Worm (Caenorhabditis elegans) whole organism, L4 larva: ENCODE measurements around the gene lgc-20.

ENCODE experiments used
- F10B5.3 ChIP-seq: sonication (generic microtip); optimal IDR thresholded peaks from 2 replicates; lab custom pipeline; 2016; ENCODE audit warnings: mild to moderate bottlenecking, missing genetic modification characterization, missing compliant biosample characterization
- T20F7.1 ChIP-seq: fragments of 200-800 bp; sonication (Bioruptor generic); optimal IDR thresholded peaks from 2 replicates; lab custom pipeline; 2018; ENCODE audit warnings: mild to moderate bottlenecking, missing genetic modification characterization, missing compliant biosample characterization
- T26A8.4 ChIP-seq: fragments of 200-800 bp; sonication (Bioruptor generic); IDR thresholded peaks from 2 replicates; pipeline ENCODE4 v1.3.6; 2022; ENCODE audit warnings: missing genetic modification characterization, missing compliant biosample characterization
- Y48G9A.11 ChIP-seq: fragments of 200-800 bp; sonication (Bioruptor generic); IDR thresholded peaks from 2 replicates; pipeline ENCODE4 v1.3.6; 2022; ENCODE audit warnings: missing genetic modification reagents, missing genetic modification characterization, missing compliant biosample characterization
- ZK337.2 ChIP-seq: fragments of 200-800 bp; sonication (Bioruptor generic); IDR thresholded peaks from 2 replicates; pipeline ENCODE4 v1.3.6; 2022; ENCODE audit warnings: missing genetic modification reagents, missing genetic modification characterization, missing compliant biosample characterization
- aha-1 ChIP-seq: fragments of 150-350 bp; peaks from one replicate; lab custom pipeline; 2014; ENCODE audit warnings: missing biosample characterization, missing genetic modification characterization
- arid-1 ChIP-seq: fragments of 200-800 bp; sonication (Bioruptor generic); conservative IDR thresholded peaks from 2 replicates; pipeline ENCODE4 v1.3.6; 2022; ENCODE audit warnings: missing genetic modification reagents, missing genetic modification characterization, missing compliant biosample characterization
- attf-4 ChIP-seq: sonication (generic microtip); optimal IDR thresholded peaks from 3 replicates; lab custom pipeline; 2017; ENCODE audit warnings: missing biosample characterization, missing genetic modification characterization
- ceh-20 ChIP-seq: fragments of 200-800 bp; sonication (Bioruptor generic); IDR thresholded peaks from 2 replicates; pipeline ENCODE4 v1.3.6; 2022; ENCODE audit warnings: missing genetic modification reagents, missing genetic modification characterization, missing compliant biosample characterization
- ceh-28 ChIP-seq: fragments of 150-350 bp; optimal IDR thresholded peaks from 2 replicates; lab custom pipeline; 2014; ENCODE audit warnings: missing biosample characterization, missing genetic modification reagents, missing genetic modification characterization
- ces-1 ChIP-seq: fragments of 150-350 bp; sonication (generic microtip); optimal IDR thresholded peaks from 4 replicates; lab custom pipeline; 2014; ENCODE audit warnings: missing biosample characterization, missing genetic modification reagents, missing genetic modification characterization
- daf-12 ChIP-seq: fragments of 150-350 bp; optimal IDR thresholded peaks from 2 replicates; lab custom pipeline; 2014; ENCODE audit warnings: missing biosample characterization, missing genetic modification reagents, missing genetic modification characterization
- daf-8 ChIP-seq: fragments of 200-800 bp; sonication (Bioruptor generic); IDR thresholded peaks from 2 replicates; pipeline ENCODE4 v1.3.6; 2022; ENCODE audit warnings: missing genetic modification characterization, missing compliant biosample characterization
- dmd-6 ChIP-seq: fragments of 200-800 bp; sonication (Bioruptor generic); IDR thresholded peaks from 2 replicates; pipeline ENCODE4 v1.3.6; 2022; ENCODE audit warnings: missing genetic modification reagents, missing genetic modification characterization, missing compliant biosample characterization
- dmd-9 ChIP-seq: fragments of 200-800 bp; sonication (Bioruptor generic); IDR thresholded peaks from 2 replicates; pipeline ENCODE4 v1.3.6; 2022; ENCODE audit warnings: missing genetic modification reagents, missing genetic modification characterization, missing compliant biosample characterization
- dpl-1 ChIP-seq: fragments of 150-350 bp; optimal IDR thresholded peaks from 2 replicates; lab custom pipeline; 2014; ENCODE audit warnings: missing biosample characterization, missing genetic modification reagents, missing genetic modification characterization
- duxl-1 ChIP-seq: sonication (generic microtip); optimal IDR thresholded peaks from 2 replicates; lab custom pipeline; 2016; ENCODE audit warnings: mild to moderate bottlenecking, missing genetic modification characterization, moderate library complexity, missing compliant biosample characterization; ENCODE audit not compliant: poor library complexity
- dve-1 ChIP-seq: sonication (generic microtip); optimal IDR thresholded peaks from 2 replicates; lab custom pipeline; 2017; ENCODE audit warnings: antibody characterized with exemption, mild to moderate bottlenecking, missing genetic modification characterization, missing compliant biosample characterization; ENCODE audit not compliant: insufficient read depth
- fkh-10 ChIP-seq: fragments of 150-350 bp; optimal IDR thresholded peaks from 2 replicates; lab custom pipeline; 2014; ENCODE audit warnings: missing biosample characterization, missing genetic modification reagents, missing genetic modification characterization
- fos-1 ChIP-seq: fragments of 150-350 bp; optimal IDR thresholded peaks from 2 replicates; lab custom pipeline; 2014; ENCODE audit warnings: missing biosample characterization, missing genetic modification characterization
- hif-1 ChIP-seq, 2 experiments: sonication (generic microtip); optimal IDR thresholded peaks; 2 replicates each; lab custom pipeline; 2016 to 2017; ENCODE audit warnings: missing compliant biosample characterization in 2 of 2, missing genetic modification characterization in 2 of 2, missing genetic modification reagents in 2 of 2, missing genotype in 2 of 2, mild to moderate bottlenecking in 1 of 2
- hlh-11 ChIP-seq: fragments of 200-800 bp; sonication (Bioruptor generic); optimal IDR thresholded peaks from 2 replicates; lab custom pipeline; 2018; ENCODE audit warnings: mild to moderate bottlenecking, missing genetic modification characterization, missing compliant biosample characterization
- hmg-1.1 ChIP-seq: fragments of 200-800 bp; sonication (Bioruptor generic); IDR thresholded peaks from 2 replicates; pipeline ENCODE4 v1.3.6; 2022; ENCODE audit warnings: missing genetic modification reagents, missing genetic modification characterization, missing compliant biosample characterization
- jun-1 ChIP-seq: fragments of 150-350 bp; optimal IDR thresholded peaks from 2 replicates; lab custom pipeline; 2014; ENCODE audit warnings: missing biosample characterization, missing genetic modification reagents, missing genetic modification characterization
- lim-7 ChIP-seq: fragments of 200-800 bp; sonication (Bioruptor generic); IDR thresholded peaks from 2 replicates; pipeline ENCODE4 v1.3.6; 2022; ENCODE audit warnings: missing genetic modification characterization, missing compliant biosample characterization
- lin-15B ChIP-seq: fragments of 150-350 bp; sonication (generic microtip); optimal IDR thresholded peaks from 3 replicates; lab custom pipeline; 2014; ENCODE audit warnings: missing biosample characterization, missing genetic modification characterization
- lin-29 ChIP-seq: fragments of 200-800 bp; sonication (Bioruptor generic); IDR thresholded peaks from 2 replicates; pipeline ENCODE4 v1.3.6; 2022; ENCODE audit warnings: missing genetic modification reagents, missing genetic modification characterization, missing compliant biosample characterization
- madf-5 ChIP-seq, 2 experiments: fragments of 200-800 bp; sonication (Bioruptor generic); IDR thresholded peaks; 2 replicates each; pipeline ENCODE4 v1.3.6; 2022; ENCODE audit warnings: missing compliant biosample characterization in 2 of 2, missing genetic modification characterization in 2 of 2
- mdl-1 ChIP-seq, 2 experiments: fragments of 150-350 bp in 1 of 2; sonication (generic microtip) in 1 of 2; optimal IDR thresholded peaks; 2 replicates each; lab custom pipeline; 2014 to 2017; ENCODE audit warnings: missing biosample characterization in 2 of 2, missing genetic modification characterization in 2 of 2
- mep-1 ChIP-seq: fragments of 150-350 bp; sonication (generic microtip); optimal IDR thresholded peaks from 3 replicates; lab custom pipeline; 2014; ENCODE audit warnings: missing biosample characterization, missing genetic modification characterization
- mxl-2 ChIP-seq: fragments of 200-800 bp; sonication (Bioruptor generic); conservative IDR thresholded peaks from 2 replicates; pipeline ENCODE4 v1.3.6; 2022; ENCODE audit warnings: missing genetic modification reagents, missing genetic modification characterization, missing compliant biosample characterization
- mxl-3 ChIP-seq: fragments of 200-800 bp; sonication (Bioruptor generic); optimal IDR thresholded peaks from 2 replicates; lab custom pipeline; 2018; ENCODE audit warnings: mild to moderate bottlenecking, missing genetic modification characterization, missing compliant biosample characterization
- nhr-10 ChIP-seq: fragments of 150-350 bp; optimal IDR thresholded peaks from 2 replicates; lab custom pipeline; 2014; ENCODE audit warnings: missing biosample characterization, missing genetic modification characterization
- nhr-111 ChIP-seq: fragments of 200-800 bp; sonication (Bioruptor generic); optimal IDR thresholded peaks from 2 replicates; lab custom pipeline; 2018; ENCODE audit warnings: mild to moderate bottlenecking, missing genetic modification characterization, missing compliant biosample characterization
- nhr-42 ChIP-seq: fragments of 200-800 bp; sonication (Bioruptor generic); IDR thresholded peaks from 2 replicates; pipeline ENCODE4 v1.3.6; 2022; ENCODE audit warnings: missing genetic modification characterization, missing compliant biosample characterization
- nhr-76 ChIP-seq: fragments of 150-350 bp; optimal IDR thresholded peaks from 2 replicates; lab custom pipeline; 2014; ENCODE audit warnings: missing biosample characterization, missing genetic modification characterization
- nhr-77 ChIP-seq: fragments of 150-350 bp; optimal IDR thresholded peaks from 2 replicates; lab custom pipeline; 2014; ENCODE audit warnings: missing biosample characterization, missing genetic modification characterization
- pha-4 ChIP-seq, 2 experiments: fragments of 150-350 bp in 1 of 2; fragments of 200-800 bp in 1 of 2; sonication (Bioruptor generic) in 1 of 2; IDR thresholded peaks in 1 of 2; optimal IDR thresholded peaks in 1 of 2; 2 replicates each; pipeline versions ENCODE4 v1.3.6 to Lab custom; 2014 to 2022; ENCODE audit warnings: missing genetic modification characterization in 2 of 2, missing genetic modification reagents in 2 of 2, missing biosample characterization in 1 of 2, missing compliant biosample characterization in 1 of 2
- pqm-1 ChIP-seq: sonication (generic microtip); optimal IDR thresholded peaks from 2 replicates; lab custom pipeline; 2017; ENCODE audit warnings: missing biosample characterization, missing genetic modification characterization
- rbr-2 ChIP-seq: sonication (generic microtip); optimal IDR thresholded peaks from 2 replicates; lab custom pipeline; 2016; ENCODE audit warnings: missing genotype, missing genetic modification characterization, missing compliant biosample characterization
- saeg-2 ChIP-seq: fragments of 200-800 bp; sonication (Bioruptor generic); IDR thresholded peaks from 2 replicates; pipeline ENCODE4 v1.3.6; 2022; ENCODE audit warnings: missing genetic modification reagents, missing genetic modification characterization, missing compliant biosample characterization
- skn-1 ChIP-seq: fragments of 150-350 bp; optimal IDR thresholded peaks from 2 replicates; lab custom pipeline; 2014; ENCODE audit warnings: missing biosample characterization, missing genetic modification characterization
- snpc-1.2 ChIP-seq: fragments of 200-800 bp; sonication (Bioruptor generic); IDR thresholded peaks from 2 replicates; pipeline ENCODE4 v1.3.6; 2022; ENCODE audit warnings: missing genetic modification reagents, missing genetic modification characterization, missing compliant biosample characterization
- unc-130 ChIP-seq: sonication (generic microtip); optimal IDR thresholded peaks from 2 replicates; lab custom pipeline; 2016; ENCODE audit warnings: missing genetic modification reagents, missing genetic modification characterization, missing compliant biosample characterization
- zag-1 ChIP-seq: fragments of 150-350 bp; optimal IDR thresholded peaks from 2 replicates; lab custom pipeline; 2014; ENCODE audit warnings: missing biosample characterization, missing genetic modification characterization
- zfp-2 ChIP-seq: sonication (generic microtip); optimal IDR thresholded peaks from 2 replicates; lab custom pipeline; 2016; ENCODE audit warnings: mild to moderate bottlenecking, missing genetic modification characterization, missing compliant biosample characterization
- zfp-3 ChIP-seq: fragments of 200-800 bp; sonication (Bioruptor generic); conservative IDR thresholded peaks from 2 replicates; pipeline ENCODE4 v1.3.6; 2022; ENCODE audit warnings: missing genetic modification reagents, missing genetic modification characterization, missing compliant biosample characterization
- zip-11 ChIP-seq: fragments of 200-800 bp; sonication (Bioruptor generic); IDR thresholded peaks from 2 replicates; pipeline ENCODE4 v1.3.6; 2022; ENCODE audit warnings: missing genetic modification characterization, missing compliant biosample characterization
- zip-2 ChIP-seq: fragments of 150-350 bp; optimal IDR thresholded peaks from 2 replicates; lab custom pipeline; 2014; ENCODE audit warnings: missing biosample characterization, missing genetic modification characterization
- ztf-11 ChIP-seq: fragments of 150-350 bp; optimal IDR thresholded peaks from 2 replicates; lab custom pipeline; 2014; ENCODE audit warnings: missing biosample characterization, missing genetic modification characterization
- ztf-7 ChIP-seq: fragments of 150-350 bp; optimal IDR thresholded peaks from 2 replicates; lab custom pipeline; 2014; ENCODE audit warnings: missing biosample characterization, missing genetic modification characterization

Gene lgc-20

DNA sequence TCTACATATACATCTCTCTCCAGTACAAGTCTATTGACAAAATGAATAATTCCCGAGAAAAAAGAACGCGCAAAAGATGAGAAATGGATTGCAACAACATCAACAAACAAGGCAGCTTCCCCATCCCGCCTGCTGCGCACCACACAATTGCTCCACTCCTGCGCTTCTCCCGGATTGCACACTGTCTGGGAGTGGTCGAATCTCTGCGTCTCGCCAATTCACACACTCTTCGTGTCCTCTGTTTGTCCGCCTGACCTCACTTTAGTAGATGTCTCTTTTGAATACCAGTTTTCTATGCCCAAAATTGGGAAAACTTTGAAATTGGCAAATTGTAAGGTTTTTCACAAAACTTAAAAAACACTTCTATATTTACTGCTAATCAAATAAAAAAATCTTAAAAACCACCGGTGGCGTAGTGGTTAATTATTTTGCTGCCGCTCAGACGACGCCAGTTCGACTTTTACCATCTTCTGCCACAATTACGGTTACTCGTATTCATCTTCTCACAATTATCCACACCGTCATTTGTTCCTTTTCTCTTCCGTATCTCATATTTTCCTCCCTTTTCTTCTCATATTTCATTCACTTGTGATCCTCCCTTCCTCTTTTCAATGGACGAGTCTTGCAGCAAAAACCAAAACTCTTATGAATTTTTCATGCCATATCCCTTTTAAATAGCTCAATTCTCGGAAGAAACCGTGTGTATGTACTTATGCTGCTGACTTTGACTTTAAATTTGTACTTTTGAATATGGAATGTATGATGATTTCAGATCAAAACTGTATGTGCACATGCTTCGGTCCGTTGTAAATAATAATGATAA lies 37.6 kb downstream of the lgc-20 start, which contains the start of gene rsf-1 (continued):
- TF ChIP-seq daf-8 (GFP tag; lab: Robert Waterston, UW) = no peak
- no peak for TF ChIP-seq zip-11 (GFP tag; lab: Robert Waterston, UW)
- no peak for TF ChIP-seq mxl-3 (GFP tag; lab: Kevin White, UChicago)
- TF ChIP-seq fkh-10 (GFP tag; lab: Kevin White, UChicago) = no peak
- TF ChIP-seq mdl-1 (tag; optimal IDR thresholded peaks at IDR 0.05; lab: Kevin White, UChicago) = no peak
- TF ChIP-seq fos-1 (tag; lab: Kevin White, UChicago) = no peak
- no peak for TF ChIP-seq daf-12 (tag; lab: Kevin White, UChicago)
- TF ChIP-seq jun-1 (tag; lab: Kevin White, UChicago) = no peak
- TF ChIP-seq skn-1 (tag; lab: Kevin White, UChicago) = no peak
- TF ChIP-seq hlh-11 = no peak
- TF ChIP-seq duxl-1 = no peak
- peak; percentile 55; the same call in 1 of the 2 replicates for TF ChIP-seq pha-4 (GFP tag; IDR thresholded peaks at IDR 0.05; lab: Robert Waterston, UW)
- TF ChIP-seq pha-4 (tag; optimal IDR thresholded peaks at IDR 0.05; lab: Kevin White, UChicago) = no peak
- TF ChIP-seq nhr-111 = no peak
- TF ChIP-seq attf-4 = no peak
- TF ChIP-seq zfp-2 = no peak
- no peak for TF ChIP-seq mxl-2 (GFP tag; lab: Robert Waterston, UW)
- no peak for TF ChIP-seq dpl-1
- no peak for TF ChIP-seq T20F7.1 (GFP tag; lab: Kevin White, UChicago)
- TF ChIP-seq nhr-77 (tag; lab: Kevin White, UChicago) = no peak
- no peak for TF ChIP-seq ceh-28 (tag; lab: Kevin White, UChicago)
- no peak for TF ChIP-seq saeg-2
- no peak for TF ChIP-seq nhr-10 (tag; lab: Kevin White, UChicago)
- no peak for TF ChIP-seq nhr-42 (GFP tag; lab: Robert Waterston, UW)
- peak; percentile 19 for TF ChIP-seq mep-1 (tag; lab: Kevin White, UChicago)
- no peak for TF ChIP-seq ZK337.2 (GFP tag; lab: Robert Waterston, UW)
- TF ChIP-seq F10B5.3 = no peak
- no peak for TF ChIP-seq ceh-20
- no peak for TF ChIP-seq lin-29 (GFP tag; lab: Robert Waterston, UW)
- TF ChIP-seq ces-1 = no peak
- no peak for TF ChIP-seq dmd-6
- TF ChIP-seq hmg-1.1 (GFP tag; lab: Robert Waterston, UW) = peak; percentile 59
- no peak for TF ChIP-seq unc-130 (GFP tag; lab: Kevin White, UChicago)
- no peak for TF ChIP-seq zag-1
- no peak for TF ChIP-seq ztf-7 (tag; lab: Kevin White, UChicago)
- no peak for TF ChIP-seq Y48G9A.11 (GFP tag; lab: Robert Waterston, UW)
- TF ChIP-seq hif-1 (tag; optimal IDR thresholded peaks at IDR 0.05; lab: Kevin White, UChicago) = no peak
- TF ChIP-seq zip-2 (tag; lab: Kevin White, UChicago) = no peak
- no peak for TF ChIP-seq snpc-1.2
- no peak for TF ChIP-seq dmd-9 (GFP tag; lab: Robert Waterston, UW)
- TF ChIP-seq lim-7 = no peak
- no peak for TF ChIP-seq pqm-1 (tag; lab: Kevin White, UChicago)
- TF ChIP-seq madf-5 (GFP tag; IDR thresholded peaks at IDR 0.05; lab: Robert Waterston, UW) = no peak
- peak; percentile 68 for TF ChIP-seq aha-1 (tag; lab: Kevin White, UChicago)
- TF ChIP-seq dve-1 (tag; lab: Kevin White, UChicago) = no peak
- TF ChIP-seq T26A8.4 (GFP tag; lab: Robert Waterston, UW) = no peak
- no peak for TF ChIP-seq lin-15B (tag; lab: Kevin White, UChicago)
- no peak for TF ChIP-seq ztf-11
- no peak for TF ChIP-seq zfp-3 (GFP tag; lab: Robert Waterston, UW)
- peak; percentile 44 for TF ChIP-seq rbr-2 (tag; lab: Kevin White, UChicago)
- TF ChIP-seq nhr-76 = no peak
- TF ChIP-seq arid-1 (GFP tag; lab: Robert Waterston, UW) = peak; percentile 58; the same call in 1 of the 2 replicates
